Worm (Caenorhabditis elegans) whole organism, midembryonic: ENCODE results near the gene C25H3.10.

Experiments used
- T22C8.4 ChIP-seq: fragments of 200-800 bp; sonication (Bioruptor generic); IDR thresholded peaks from 2 replicates; pipeline ENCODE4 v1.3.6; 2022; ENCODE audit warnings: missing genetic modification characterization, missing compliant biosample characterization
- cog-1 ChIP-seq: sonication (generic microtip); optimal IDR thresholded peaks from 2 replicates; lab custom pipeline; 2016; ENCODE audit warnings: missing genetic modification characterization, missing compliant biosample characterization
- flt-1 ChIP-seq: fragments of 200-800 bp; sonication (Bioruptor generic); IDR thresholded peaks from 2 replicates; pipeline ENCODE4 v1.3.6; 2022; ENCODE audit warnings: missing genetic modification characterization, missing compliant biosample characterization
- klf-2 ChIP-seq: fragments of 200-800 bp; sonication (Bioruptor generic); conservative IDR thresholded peaks from 2 replicates; pipeline ENCODE4 v1.3.6; 2022; ENCODE audit warnings: missing genetic modification reagents, missing genetic modification characterization, missing compliant biosample characterization
- med-1 ChIP-seq: sonication (generic microtip); optimal IDR thresholded peaks from 2 replicates; lab custom pipeline; 2017; ENCODE audit warnings: missing genetic modification characterization, mild to moderate bottlenecking, missing compliant biosample characterization, antibody characterized with exemption, missing genetic modification reagents; ENCODE audit not compliant: insufficient read depth
- ref-1 ChIP-seq: fragments of 200-800 bp; sonication (Bioruptor generic); conservative IDR thresholded peaks from 2 replicates; pipeline ENCODE4 v1.3.6; 2022; ENCODE audit warnings: missing genetic modification reagents, missing genetic modification characterization, missing compliant biosample characterization
- tab-1 ChIP-seq: fragments of 200-800 bp; sonication (Bioruptor generic); IDR thresholded peaks from 2 replicates; pipeline ENCODE4 v1.3.6; 2022; ENCODE audit warnings: missing genetic modification characterization, missing compliant biosample characterization
- ztf-23 ChIP-seq: fragments of 200-800 bp; sonication (Bioruptor generic); IDR thresholded peaks from 2 replicates; pipeline ENCODE4 v1.3.6; 2022; ENCODE audit warnings: missing genetic modification reagents, missing genetic modification characterization, missing compliant biosample characterization
- ztf-29 ChIP-seq: fragments of 200-800 bp; sonication (Bioruptor generic); IDR thresholded peaks from 2 replicates; pipeline ENCODE4 v1.3.6; 2022; ENCODE audit warnings: missing genetic modification reagents, missing genetic modification characterization, missing compliant biosample characterization

Gene C25H3.10

DNA sequence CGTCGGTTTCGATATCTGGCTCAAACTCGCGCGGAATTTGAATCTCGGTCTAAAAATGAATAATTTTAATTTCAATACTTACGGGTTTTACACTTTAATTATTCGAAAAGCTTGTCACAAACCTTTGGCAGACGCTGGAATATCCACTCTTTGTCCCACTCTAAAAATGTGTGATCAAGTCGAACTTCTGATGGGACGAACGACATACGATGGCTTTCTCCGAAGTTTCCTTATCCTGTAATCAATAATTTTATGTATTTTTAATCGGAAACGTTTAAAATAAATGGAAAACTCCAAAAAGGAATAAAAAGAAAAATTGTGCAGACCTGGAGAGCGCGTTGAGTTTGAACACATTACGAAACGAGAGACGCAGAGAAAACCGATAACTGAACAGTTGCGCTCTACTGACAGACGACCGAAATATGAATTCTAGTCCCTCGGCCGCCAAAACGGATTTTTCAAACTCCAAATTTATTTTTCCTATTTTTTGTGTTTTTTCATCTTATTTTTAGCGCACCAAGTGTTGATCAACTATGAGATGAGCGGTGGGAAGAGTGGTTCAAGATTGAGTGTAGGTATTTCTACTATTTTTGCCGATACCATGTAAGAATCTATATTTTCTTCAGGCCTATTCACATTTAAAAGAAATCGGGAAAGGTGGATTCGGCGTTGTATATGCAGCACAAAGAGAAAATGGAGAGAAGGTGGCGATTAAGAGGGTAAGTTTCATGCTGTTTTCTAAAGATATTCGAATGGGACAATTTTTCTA, 49.3 kb downstream of the C25H3.10 start, which contains the start of the genes sam-4, F59E12.17 and zyg-1:
Gene sam-4, minus strand, starts transcription at position 51 of the 769 bp plus-strand sequence.
Gene F59E12.17, minus strand, starts transcription at position 235 of the 769 bp plus-strand sequence.
Gene zyg-1, plus strand, starts transcription at position 513 of the 769 bp plus-strand sequence.
- TF ChIP-seq ztf-23 (GFP tag; lab: Robert Waterston, UW): no peak
- no peak for TF ChIP-seq ztf-29 (GFP tag; lab: Robert Waterston, UW)
- no peak for TF ChIP-seq cog-1
- TF ChIP-seq med-1 (GFP tag; lab: Kevin White, UChicago): no peak
- TF ChIP-seq flt-1 (GFP tag; lab: Robert Waterston, UW): no peak
- no peak for TF ChIP-seq ref-1

DNA sequence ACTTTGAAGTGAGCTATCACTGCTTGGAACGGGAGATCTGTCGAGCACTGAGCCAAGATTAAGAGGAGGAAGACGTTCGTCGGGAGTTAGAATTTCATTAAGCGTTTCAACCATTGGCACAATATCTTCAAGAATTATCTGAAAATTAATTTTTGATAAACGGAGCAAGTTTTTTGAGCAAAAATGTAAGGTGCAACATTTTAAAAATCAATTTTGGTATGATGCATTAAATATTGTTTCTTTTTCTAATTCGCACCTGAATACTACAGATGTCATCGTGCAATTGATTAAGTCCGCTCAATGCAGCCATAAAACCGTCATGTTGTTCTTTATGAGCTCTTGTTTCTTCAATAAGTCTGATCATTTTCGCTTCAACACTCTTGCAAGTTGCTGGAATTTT, 50.5 kb downstream of the C25H3.10 start, which contains the start of gene ddl-1:
Gene ddl-1, minus strand, starts transcription at position 101 of the 400 bp plus-strand sequence.
- no peak for TF ChIP-seq ztf-23 (GFP tag; lab: Robert Waterston, UW)

DNA sequence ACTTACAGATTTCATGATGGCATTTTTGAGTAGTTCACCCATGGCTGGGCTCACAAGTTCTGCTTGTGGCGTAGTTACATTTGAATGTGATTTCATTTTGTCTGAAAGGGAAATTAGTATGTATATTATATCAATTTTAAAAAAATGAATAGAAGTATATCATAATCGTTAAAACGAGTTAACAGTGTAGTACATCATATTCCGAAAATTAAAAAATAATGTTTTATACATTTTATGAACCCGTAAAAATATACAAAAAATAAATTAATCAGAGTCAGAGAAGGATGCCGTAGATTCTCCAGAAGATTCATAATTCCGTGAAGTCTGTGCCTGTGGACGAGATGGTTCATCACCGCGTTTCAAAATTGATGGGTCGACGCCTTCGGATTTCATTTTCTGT, 51.8 kb downstream of the C25H3.10 start, which contains the start of gene F59E12.9:
Gene F59E12.9, minus strand, starts transcription at position 101 of the 400 bp plus-strand sequence.
- no peak for TF ChIP-seq ref-1
- TF ChIP-seq ztf-23 (GFP tag; lab: Robert Waterston, UW): no peak
- TF ChIP-seq ztf-29 (GFP tag; lab: Robert Waterston, UW): no peak
- TF ChIP-seq T22C8.4 (GFP tag; lab: Robert Waterston, UW): no peak
- TF ChIP-seq flt-1 (GFP tag; lab: Robert Waterston, UW): no peak
- TF ChIP-seq med-1 (GFP tag; lab: Kevin White, UChicago): no peak
- TF ChIP-seq klf-2 (GFP tag; lab: Robert Waterston, UW): no peak
- TF ChIP-seq cog-1: no peak
- TF ChIP-seq tab-1 (GFP tag; lab: Robert Waterston, UW): no peak
